Worm (Caenorhabditis elegans): ENCODE data around the gene C49C8.2.

Gene C49C8.2

DNA sequence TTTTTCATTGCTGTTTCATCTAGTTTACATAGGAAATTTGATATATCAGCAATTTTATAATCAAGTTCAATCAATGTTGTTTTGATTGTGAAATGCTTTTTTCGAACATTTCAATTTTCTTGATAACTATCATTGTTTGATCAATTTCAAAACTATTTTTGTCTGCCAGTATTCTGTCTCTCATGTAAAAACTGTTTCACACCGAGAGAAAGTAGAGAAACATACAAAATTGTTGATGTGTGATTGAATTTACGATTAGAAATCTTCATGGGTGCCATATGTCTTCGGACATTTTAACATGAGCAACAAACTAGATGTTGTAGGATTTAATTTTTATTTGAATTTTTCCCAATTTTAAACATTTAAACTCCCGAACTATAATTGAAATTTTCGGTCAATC, at the start of gene C49C8.2:
C49C8.2 (plus strand) TSS at position 393 of the 400 bp plus-strand sequence.
- no peak for TF ChIP-seq ceh-18 (tag; optimal IDR thresholded peaks at IDR 0.05)
- no peak for TF ChIP-seq ceh-48 (tag; optimal IDR thresholded peaks at IDR 0.05)
- TF ChIP-seq ceh-2 (tag; optimal IDR thresholded peaks at IDR 0.05) = no peak
- TF ChIP-seq unc-55 (GFP tag; optimal IDR thresholded peaks at IDR 0.05) = no peak
- no peak for TF ChIP-seq che-1 (tag; optimal IDR thresholded peaks at IDR 0.05)
- no peak for TF ChIP-seq madf-2 (tag; optimal IDR thresholded peaks at IDR 0.05)
- TF ChIP-seq ztf-16 (tag; optimal IDR thresholded peaks at IDR 0.05) = no peak

DNA sequence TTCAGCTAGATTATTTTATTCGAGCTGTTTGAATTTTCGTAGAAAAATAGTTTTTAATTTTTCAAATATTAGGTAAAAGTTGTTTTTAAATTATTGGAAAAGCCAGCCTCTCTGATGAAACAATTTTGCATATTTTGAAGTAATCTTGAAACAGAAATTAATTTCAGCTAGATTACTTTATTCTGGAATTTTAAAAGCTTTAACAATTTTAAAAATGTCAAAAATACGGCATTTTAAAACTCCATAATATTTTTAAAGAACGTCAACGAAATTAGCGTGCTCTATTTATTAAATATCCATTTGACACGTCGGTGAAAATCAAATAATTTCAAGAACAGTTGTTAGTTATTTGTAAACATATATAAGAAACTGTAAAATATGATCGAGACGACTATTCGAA, 48.0 kb upstream of the C49C8.2 start, which contains the start of gene Y59H11AR.10:
Y59H11AR.10 (plus strand) TSS at position 301 of the 400 bp plus-strand sequence.
- TF ChIP-seq T23F11.4 (GFP tag; optimal IDR thresholded peaks at IDR 0.05) = no peak
- TF ChIP-seq rnt-1 (tag; optimal IDR thresholded peaks at IDR 0.05) = no peak
- TF ChIP-seq dve-1 (tag; optimal IDR thresholded peaks at IDR 0.05) = no peak
- TF ChIP-seq sdc-2 (tag; optimal IDR thresholded peaks at IDR 0.05) = no peak
- no peak for TF ChIP-seq ama-1 (optimal IDR thresholded peaks at IDR 0.05)
- no peak for TF ChIP-seq K02D7.2 (tag; optimal IDR thresholded peaks at IDR 0.05)
- no peak for TF ChIP-seq dmd-4 (tag; optimal IDR thresholded peaks at IDR 0.05; ENCODE audit: borderline replicate concordance)
- TF ChIP-seq pqm-1 (tag; optimal IDR thresholded peaks at IDR 0.05) = no peak
- no peak for TF ChIP-seq hlh-30 (tag; optimal IDR thresholded peaks at IDR 0.05; ENCODE audit: insufficient read depth)
- no peak for TF ChIP-seq ceh-14 (tag; optimal IDR thresholded peaks at IDR 0.05)
- no peak for TF ChIP-seq tbx-7 (tag; optimal IDR thresholded peaks at IDR 0.05)
- no peak for TF ChIP-seq C38D4.7 (GFP tag; optimal IDR thresholded peaks at IDR 0.05)
- no peak for TF ChIP-seq fkh-10 (GFP tag; optimal IDR thresholded peaks at IDR 0.05)
- no peak for TF ChIP-seq hlh-15 (tag; optimal IDR thresholded peaks at IDR 0.05)
- no peak for TF ChIP-seq npax-4 (tag; optimal IDR thresholded peaks at IDR 0.05)
- no peak for TF ChIP-seq odd-2 (tag; optimal IDR thresholded peaks at IDR 0.05)
- TF ChIP-seq eyg-1 (tag; optimal IDR thresholded peaks at IDR 0.05) = no peak
- no peak for TF ChIP-seq pha-4 (tag; optimal IDR thresholded peaks at IDR 0.05)
- no peak for TF ChIP-seq ceh-34 (tag; optimal IDR thresholded peaks at IDR 0.05)
- TF ChIP-seq hlh-13 (GFP tag; optimal IDR thresholded peaks at IDR 0.05) = no peak

DNA sequence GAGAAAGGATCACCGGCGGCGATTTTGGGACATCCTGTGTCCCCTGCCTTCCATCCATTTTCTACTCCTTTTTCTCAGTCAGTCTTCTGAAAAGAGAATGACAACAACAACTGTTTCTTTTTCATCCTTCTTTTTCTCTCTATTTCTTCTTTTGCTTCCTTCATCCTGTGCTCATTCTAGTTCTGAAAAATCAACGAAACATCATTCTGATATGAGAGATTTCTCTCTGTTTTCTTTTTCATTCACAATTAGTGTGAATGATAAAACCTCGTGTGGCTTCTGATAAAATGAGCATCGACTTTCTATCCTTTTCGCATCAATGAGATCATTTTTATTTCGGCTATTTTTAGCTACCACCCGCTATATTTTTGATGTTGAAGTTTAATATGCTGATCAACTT, 45.7 kb upstream of the C49C8.2 start:
- TF ChIP-seq ceh-18 (tag; optimal IDR thresholded peaks at IDR 0.05) = peak; percentile 63
- no peak for TF ChIP-seq pat-9 (tag; optimal IDR thresholded peaks at IDR 0.05)
- TF ChIP-seq lin-11 (tag; optimal IDR thresholded peaks at IDR 0.05) = no peak
- no peak for TF ChIP-seq tbx-2 (tag; optimal IDR thresholded peaks at IDR 0.05)
- peak; percentile 16 for TF ChIP-seq unc-55 (GFP tag; optimal IDR thresholded peaks at IDR 0.05)
- no peak for TF ChIP-seq nhr-232 (tag; optimal IDR thresholded peaks at IDR 0.05)

DNA sequence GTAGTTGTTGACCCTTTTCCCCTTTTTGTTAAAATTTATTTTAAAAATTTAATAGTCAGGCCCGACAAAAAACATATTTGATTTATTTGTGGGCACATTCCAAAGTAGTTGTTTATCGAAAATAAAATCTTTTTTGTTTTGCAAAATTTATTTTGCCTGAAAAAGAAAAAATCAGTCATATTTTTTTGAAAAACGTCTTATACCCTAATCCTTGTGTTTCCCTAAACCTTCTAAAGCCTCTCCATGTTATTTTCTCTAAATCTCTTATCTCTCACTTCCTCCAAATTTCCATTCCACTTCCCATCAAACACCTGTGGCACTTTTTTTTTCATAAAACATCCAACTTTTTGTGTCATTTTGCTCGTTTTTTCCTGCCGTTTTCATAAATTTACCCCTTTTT, 42.7 kb upstream of the C49C8.2 start:
- no peak for TF ChIP-seq ceh-45 (GFP tag; IDR thresholded peaks at IDR 0.05)
- no peak for TF ChIP-seq hlh-13 (GFP tag; optimal IDR thresholded peaks at IDR 0.05)
- TF ChIP-seq rnt-1 (tag; optimal IDR thresholded peaks at IDR 0.05) = no peak
- no peak for TF ChIP-seq dve-1 (tag; optimal IDR thresholded peaks at IDR 0.05)
- no peak for TF ChIP-seq pax-1 (tag; optimal IDR thresholded peaks at IDR 0.05)
- TF ChIP-seq F13H6.1 (tag; optimal IDR thresholded peaks at IDR 0.05) = no peak
- TF ChIP-seq ztf-16 (tag; optimal IDR thresholded peaks at IDR 0.05) = no peak
- no peak for TF ChIP-seq eyg-1 (tag; optimal IDR thresholded peaks at IDR 0.05)
- no peak for TF ChIP-seq ceh-14 (tag; optimal IDR thresholded peaks at IDR 0.05)
- TF ChIP-seq pat-9 (tag; optimal IDR thresholded peaks at IDR 0.05) = no peak
- no peak for TF ChIP-seq odd-2 (tag; optimal IDR thresholded peaks at IDR 0.05)

DNA sequence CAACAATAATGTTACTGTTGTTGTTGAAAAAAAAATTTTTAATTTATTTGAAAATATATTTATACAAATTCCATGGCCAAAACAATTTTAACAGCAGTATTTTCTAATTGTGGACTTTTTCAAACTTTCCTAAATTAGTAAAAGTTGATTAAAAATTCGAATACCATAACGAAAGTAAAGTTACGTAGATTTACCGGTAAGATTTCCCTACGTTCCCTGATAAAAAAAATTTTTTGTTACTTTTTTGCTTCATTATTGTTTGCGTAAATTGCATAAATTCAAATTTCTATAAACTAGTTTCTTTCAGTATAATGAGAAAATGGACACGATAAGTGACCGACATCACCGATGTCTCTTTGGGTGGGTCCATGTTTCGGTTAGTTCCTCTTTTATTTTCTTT, 42.0 kb upstream of the C49C8.2 start, which contains the start of gene F42A9.6:
F42A9.6 (plus strand) TSS at position 301 of the 400 bp plus-strand sequence.
- TF ChIP-seq elt-2 (tag; optimal IDR thresholded peaks at IDR 0.05) (no peak), ets-4 (tag; optimal IDR thresholded peaks at IDR 0.05) (no peak), ceh-48 (tag; optimal IDR thresholded peaks at IDR 0.05) (no peak), hlh-30 (tag; optimal IDR thresholded peaks at IDR 0.05; ENCODE audit: insufficient read depth) (no peak), ztf-16 (tag; optimal IDR thresholded peaks at IDR 0.05) (no peak), nhr-232 (tag; optimal IDR thresholded peaks at IDR 0.05) (no peak), elt-4 (tag; optimal IDR thresholded peaks at IDR 0.05) (no peak), hlh-15 (tag; optimal IDR thresholded peaks at IDR 0.05) (no peak), pax-1 (tag; optimal IDR thresholded peaks at IDR 0.05) (no peak), lim-6 (tag; optimal IDR thresholded peaks at IDR 0.05) (no peak), ceh-34 (tag; optimal IDR thresholded peaks at IDR 0.05) (no peak), che-1 (tag; optimal IDR thresholded peaks at IDR 0.05) (no peak), K02D7.2 (tag; optimal IDR thresholded peaks at IDR 0.05) (no peak), pha-2 (tag; optimal IDR thresholded peaks at IDR 0.05) (no peak), ceh-6 (GFP tag; optimal IDR thresholded peaks at IDR 0.05) (no peak), fax-1 (tag; optimal IDR thresholded peaks at IDR 0.05) (no peak), syd-9 (tag; optimal IDR thresholded peaks at IDR 0.05) (no peak), T23F11.4 (GFP tag; optimal IDR thresholded peaks at IDR 0.05) (no peak), ama-1 (optimal IDR thresholded peaks at IDR 0.05) (no peak), pha-4 (tag; optimal IDR thresholded peaks at IDR 0.05) (no peak)

Measured in whole organism, late embryonic.